In genomic region chrX:6509813-6510212, ce11 we compare ENCODE assay signal across 7 worm cellular contexts.
TF ChIP-seq lines count a peak whose summit lies in the region.

No protein-coding gene starts in this region.

TF ChIP-seq in whole organism, L1 larva, 84 proteins besides CTCF, POLR2A, EP300 and RAD21 (continues in another document):
- TF ChIP-seq lin-35 (GFP tag; optimal IDR thresholded peaks at IDR 0.05; lab: Kevin White, UChicago), result no peak
- no peak for TF ChIP-seq vab-15 (tag; optimal IDR thresholded peaks at IDR 0.05; lab: Kevin White, UChicago)
- TF ChIP-seq aha-1 (tag; optimal IDR thresholded peaks at IDR 0.05; lab: Kevin White, UChicago), result no peak
- no peak for TF ChIP-seq dpl-1 (GFP tag; optimal IDR thresholded peaks at IDR 0.05; lab: Kevin White, UChicago)
- TF ChIP-seq unc-130 (tag; optimal IDR thresholded peaks at IDR 0.05; lab: Kevin White, UChicago), result peak; percentile 66
- TF ChIP-seq ztf-4 (tag; optimal IDR thresholded peaks at IDR 0.05; lab: Kevin White, UChicago), result peak; percentile 3
- no peak for TF ChIP-seq hpl-2 (GFP tag; optimal IDR thresholded peaks at IDR 0.05; lab: Kevin White, UChicago)
- TF ChIP-seq lin-15B (tag; optimal IDR thresholded peaks at IDR 0.05; lab: Kevin White, UChicago), result no peak
- TF ChIP-seq pax-3 (tag; optimal IDR thresholded peaks at IDR 0.05; lab: Kevin White, UChicago), result no peak
- TF ChIP-seq nhr-76 (tag; optimal IDR thresholded peaks at IDR 0.05; lab: Kevin White, UChicago), result no peak
- TF ChIP-seq fkh-10 (GFP tag; optimal IDR thresholded peaks at IDR 0.05; lab: Kevin White, UChicago), result no peak
- peak; percentile 47 for TF ChIP-seq rnt-1 (tag; optimal IDR thresholded peaks at IDR 0.05; lab: Kevin White, UChicago)
- TF ChIP-seq lsy-2 (tag; optimal IDR thresholded peaks at IDR 0.05; lab: Kevin White, UChicago), result peak in 1 of 2 experiments; percentile 14
- TF ChIP-seq snpc-4 (tag; optimal IDR thresholded peaks at IDR 0.05; lab: Kevin White, UChicago), result no peak

TF ChIP-seq in whole organism, L2 larva, 48 proteins besides CTCF, POLR2A, EP300 and RAD21:
- TF ChIP-seq nhr-23 (tag; optimal IDR thresholded peaks at IDR 0.05; lab: Kevin White, UChicago) (no peak), ztf-1 (GFP tag; conservative IDR thresholded peaks at IDR 0.05; lab: Robert Waterston, UW) (no peak), nhr-129 (tag; optimal IDR thresholded peaks at IDR 0.05; lab: Kevin White, UChicago) (peak; percentile 44), F13H6.1 (tag; optimal IDR thresholded peaks at IDR 0.05; lab: Kevin White, UChicago) (peak; percentile 42), lsy-2 (tag; optimal IDR thresholded peaks at IDR 0.05; lab: Kevin White, UChicago) (peak in 1 of 2 experiments; percentile 42), sma-9 (GFP tag; optimal IDR thresholded peaks at IDR 0.05; lab: Kevin White, UChicago) (peak; percentile 38), sma-9 (tag; optimal IDR thresholded peaks at IDR 0.05; lab: Kevin White, UChicago) (no peak), unc-62 (GFP tag; optimal IDR thresholded peaks at IDR 0.05; lab: Kevin White, UChicago) (no peak)

TF ChIP-seq in whole organism, L3 larva, 47 proteins besides CTCF, POLR2A, EP300 and RAD21:
- TF ChIP-seq egl-5 (tag; optimal IDR thresholded peaks at IDR 0.05; lab: Kevin White, UChicago) (peak; percentile 49), elt-2 (tag; optimal IDR thresholded peaks at IDR 0.05; lab: Kevin White, UChicago) (peak; percentile 59), unc-39 (tag; optimal IDR thresholded peaks at IDR 0.05; lab: Kevin White, UChicago) (no peak), pqm-1 (tag; optimal IDR thresholded peaks at IDR 0.05; lab: Kevin White, UChicago) (peak; percentile 27), zag-1 (tag; optimal IDR thresholded peaks at IDR 0.05; lab: Kevin White, UChicago) (no peak), ztf-4 (tag; optimal IDR thresholded peaks at IDR 0.05; lab: Kevin White, UChicago) (no peak), jun-1 (tag; optimal IDR thresholded peaks at IDR 0.05; lab: Kevin White, UChicago) (no peak)

TF ChIP-seq in whole organism, L4 larva, 104 proteins besides CTCF, POLR2A, EP300 and RAD21 (continues in another document):
- TF ChIP-seq jun-1 (tag; optimal IDR thresholded peaks at IDR 0.05; lab: Kevin White, UChicago), result no peak
- no peak for TF ChIP-seq T26A8.4 (GFP tag; IDR thresholded peaks at IDR 0.05; lab: Robert Waterston, UW)
- 0 out of 2 replicates have a peak, but pooled peaks have one; percentile 7 for TF ChIP-seq dmd-6 (GFP tag; IDR thresholded peaks at IDR 0.05; lab: Robert Waterston, UW)
- TF ChIP-seq unc-62 (GFP tag; optimal IDR thresholded peaks at IDR 0.05 in 1 of 2; lab: Kevin White, UChicago), result peak in 1 of 2 experiments; percentile 89
- no peak for TF ChIP-seq unc-62 (tag; optimal IDR thresholded peaks at IDR 0.05; lab: Kevin White, UChicago)
- no peak for TF ChIP-seq zip-11 (GFP tag; IDR thresholded peaks at IDR 0.05; lab: Robert Waterston, UW)
- peak; percentile 75; the same call in 1 of the 2 replicates for TF ChIP-seq php-3 (GFP tag; IDR thresholded peaks at IDR 0.05; lab: Robert Waterston, UW)
- TF ChIP-seq nhr-102 (tag; optimal IDR thresholded peaks at IDR 0.05; lab: Kevin White, UChicago), result no peak
- no peak for TF ChIP-seq lin-29 (GFP tag; IDR thresholded peaks at IDR 0.05; lab: Robert Waterston, UW)
- TF ChIP-seq nhr-25 (tag; optimal IDR thresholded peaks at IDR 0.05; lab: Kevin White, UChicago; ENCODE audit: borderline replicate concordance, insufficient read depth), result no peak
- peak; percentile 43 for TF ChIP-seq hlh-11 (tag; optimal IDR thresholded peaks at IDR 0.05; lab: Kevin White, UChicago)
- TF ChIP-seq nhr-28 (tag; optimal IDR thresholded peaks at IDR 0.05; lab: Kevin White, UChicago), result no peak
- TF ChIP-seq lin-39 (tag; optimal IDR thresholded peaks at IDR 0.05; lab: Kevin White, UChicago), result no peak
- no peak for TF ChIP-seq Y48G9A.11 (GFP tag; IDR thresholded peaks at IDR 0.05; lab: Robert Waterston, UW)
- no peak for TF ChIP-seq F10B5.3 (tag; optimal IDR thresholded peaks at IDR 0.05; lab: Kevin White, UChicago)
- TF ChIP-seq aha-1 (tag; lab: Kevin White, UChicago), result peak; percentile 65

TF ChIP-seq in whole organism, late embryonic, 69 proteins besides CTCF, POLR2A, EP300 and RAD21:
- TF ChIP-seq sox-2 (GFP tag; IDR thresholded peaks at IDR 0.05; lab: Robert Waterston, UW) (no peak), K02D7.2 (tag; optimal IDR thresholded peaks at IDR 0.05; lab: Kevin White, UChicago) (no peak), ceh-18 (tag; optimal IDR thresholded peaks at IDR 0.05; lab: Kevin White, UChicago) (no peak), pqm-1 (tag; optimal IDR thresholded peaks at IDR 0.05; lab: Kevin White, UChicago) (no peak), hlh-13 (GFP tag; optimal IDR thresholded peaks at IDR 0.05; lab: Kevin White, UChicago) (no peak), ztf-16 (tag; optimal IDR thresholded peaks at IDR 0.05; lab: Kevin White, UChicago) (no peak), elt-2 (tag; optimal IDR thresholded peaks at IDR 0.05; lab: Kevin White, UChicago) (peak; percentile 60), sdc-2 (tag; optimal IDR thresholded peaks at IDR 0.05; lab: Kevin White, UChicago) (no peak)

TF ChIP-seq in whole organism, mixed stage, embryonic, 35 proteins besides CTCF, POLR2A, EP300 and RAD21:
- TF ChIP-seq hlh-1 (tag; optimal IDR thresholded peaks at IDR 0.05; lab: Kevin White, UChicago) (peak; percentile 98), ztf-11 (tag; optimal IDR thresholded peaks at IDR 0.05; lab: Kevin White, UChicago) (no peak), unc-62 (GFP tag; optimal IDR thresholded peaks at IDR 0.05; lab: Kevin White, UChicago) (peak; percentile 69), lin-32 (GFP tag; optimal IDR thresholded peaks at IDR 0.05; lab: Kevin White, UChicago) (no peak), ceh-43 (GFP tag; optimal IDR thresholded peaks at IDR 0.05; lab: Kevin White, UChicago) (no peak), ceh-39 (tag; optimal IDR thresholded peaks at IDR 0.05; lab: Kevin White, UChicago) (no peak), unc-120 (tag; optimal IDR thresholded peaks at IDR 0.05; lab: Kevin White, UChicago; ENCODE audit: poor library complexity, severe bottlenecking) (peak; percentile 73), tbx-8 (GFP tag; optimal IDR thresholded peaks at IDR 0.05; lab: Kevin White, UChicago) (no peak), pha-4 (tag; optimal IDR thresholded peaks at IDR 0.05; lab: Kevin White, UChicago) (no peak), sem-2 (GFP tag; optimal IDR thresholded peaks at IDR 0.05; lab: Kevin White, UChicago) (no peak)

TF ChIP-seq in whole organism, young adult, 124 proteins besides CTCF, POLR2A, EP300 and RAD21:
- TF ChIP-seq nhr-80 (tag; optimal IDR thresholded peaks at IDR 0.05; lab: Kevin White, UChicago), result no peak
- no peak for TF ChIP-seq cebp-1 (GFP tag; IDR thresholded peaks at IDR 0.05; lab: Robert Waterston, UW)
- TF ChIP-seq cebp-1 (tag; optimal IDR thresholded peaks at IDR 0.05; lab: Kevin White, UChicago), result peak; percentile 14
- TF ChIP-seq ceh-79 (tag; optimal IDR thresholded peaks at IDR 0.05; lab: Kevin White, UChicago), result no peak
